Fruit fly (Drosophila melanogaster) whole organism, adult: Measurements from ENCODE around the gene nullo.

Source experiments
- CG11617 ChIP-seq: fragments of 200-800 bp; sonication (Bioruptor generic); optimal IDR thresholded peaks from 2 replicates; lab custom pipeline; 2017; ENCODE audit warnings: mild to moderate bottlenecking, missing biosample characterization, missing genetic modification reagents, missing genetic modification characterization
- CG12768 ChIP-seq: fragments of 200-800 bp; sonication (Bioruptor generic); optimal IDR thresholded peaks from 2 replicates; lab custom pipeline; 2017; ENCODE audit warnings: missing biosample characterization, missing genetic modification characterization, mild to moderate bottlenecking, moderate library complexity, missing genetic modification reagents
- CG14711 ChIP-seq: fragments of 200-800 bp; sonication (Bioruptor generic); optimal IDR thresholded peaks from 2 replicates; lab custom pipeline; 2018; ENCODE audit warnings: missing biosample characterization, mild to moderate bottlenecking, missing genetic modification characterization, moderate library complexity
- CG1620 ChIP-seq: fragments of 200-800 bp; sonication (Bioruptor generic); optimal IDR thresholded peaks from 2 replicates; lab custom pipeline; 2016; ENCODE audit warnings: missing biosample characterization, missing genetic modification characterization
- CG33017 ChIP-seq: fragments of 200-800 bp; sonication (Bioruptor generic); optimal IDR thresholded peaks from 2 replicates; lab custom pipeline; 2018; ENCODE audit warnings: missing biosample characterization, mild to moderate bottlenecking, missing genetic modification characterization, moderate library complexity
- CG5204 ChIP-seq: fragments of 200-800 bp; sonication (Bioruptor generic); optimal IDR thresholded peaks from 2 replicates; lab custom pipeline; 2016; ENCODE audit warnings: missing biosample characterization, missing genetic modification characterization
- CG7045 ChIP-seq: fragments of 200-800 bp; sonication (Bioruptor generic); optimal IDR thresholded peaks from 2 replicates; lab custom pipeline; 2017; ENCODE audit warnings: missing biosample characterization, mild to moderate bottlenecking, missing genetic modification characterization
- CG7101 ChIP-seq: fragments of 200-800 bp; sonication (Bioruptor generic); optimal IDR thresholded peaks from 2 replicates; lab custom pipeline; 2018; ENCODE audit warnings: missing biosample characterization, mild to moderate bottlenecking, missing genetic modification characterization, moderate library complexity
- Clk ChIP-seq: fragments of 200-800 bp; sonication (Bioruptor generic); optimal IDR thresholded peaks from 2 replicates; lab custom pipeline; 2017; ENCODE audit warnings: missing biosample characterization, missing genetic modification characterization
- Crg-1 ChIP-seq: fragments of 200-800 bp; sonication (Bioruptor generic); optimal IDR thresholded peaks from 2 replicates; lab custom pipeline; 2016; ENCODE audit warnings: missing biosample characterization, missing genetic modification characterization
- Hr96 ChIP-seq: fragments of 200-800 bp; sonication (Bioruptor generic); optimal IDR thresholded peaks from 2 replicates; lab custom pipeline; 2016; ENCODE audit warnings: missing biosample characterization, missing genetic modification characterization
- Mnt ChIP-seq: fragments of 200-800 bp; sonication (Bioruptor generic); optimal IDR thresholded peaks from 2 replicates; lab custom pipeline; 2016; ENCODE audit warnings: missing biosample characterization, mild to moderate bottlenecking, missing genetic modification characterization
- bab1 ChIP-seq: fragments of 200-800 bp; sonication (Bioruptor generic); optimal IDR thresholded peaks from 3 replicates; lab custom pipeline; 2019; ENCODE audit warnings: missing biosample characterization, mild to moderate bottlenecking, missing genetic modification characterization, moderate library complexity
- cic ChIP-seq: fragments of 200-800 bp; sonication (Bioruptor generic); optimal IDR thresholded peaks from 2 replicates; lab custom pipeline; 2017; ENCODE audit warnings: missing biosample characterization, mild to moderate bottlenecking, missing genetic modification characterization, moderate library complexity
- cnc ChIP-seq, 2 experiments: fragments of >200 bp; optimal IDR thresholded peaks; 2 replicates each; lab custom pipeline; 2017
- kay ChIP-seq: fragments of 200-800 bp; sonication (Bioruptor generic); peaks from one replicate; lab custom pipeline; 2016; ENCODE audit warnings: missing biosample characterization, missing genetic modification characterization, borderline replicate concordance
- pad ChIP-seq: fragments of 200-800 bp; sonication (Bioruptor generic); optimal IDR thresholded peaks from 3 replicates; lab custom pipeline; 2017; ENCODE audit warnings: missing biosample characterization, missing genetic modification characterization, mild to moderate bottlenecking, moderate library complexity, missing genetic modification reagents
- tj ChIP-seq: fragments of 200-800 bp; sonication (Bioruptor generic); optimal IDR thresholded peaks from 3 replicates; lab custom pipeline; 2017; ENCODE audit warnings: missing biosample characterization, mild to moderate bottlenecking, missing genetic modification characterization, moderate library complexity
- toe ChIP-seq: fragments of 200-800 bp; sonication (Bioruptor generic); optimal IDR thresholded peaks from 2 replicates; lab custom pipeline; 2016; ENCODE audit warnings: missing biosample characterization, missing genetic modification characterization

Gene nullo

DNA sequence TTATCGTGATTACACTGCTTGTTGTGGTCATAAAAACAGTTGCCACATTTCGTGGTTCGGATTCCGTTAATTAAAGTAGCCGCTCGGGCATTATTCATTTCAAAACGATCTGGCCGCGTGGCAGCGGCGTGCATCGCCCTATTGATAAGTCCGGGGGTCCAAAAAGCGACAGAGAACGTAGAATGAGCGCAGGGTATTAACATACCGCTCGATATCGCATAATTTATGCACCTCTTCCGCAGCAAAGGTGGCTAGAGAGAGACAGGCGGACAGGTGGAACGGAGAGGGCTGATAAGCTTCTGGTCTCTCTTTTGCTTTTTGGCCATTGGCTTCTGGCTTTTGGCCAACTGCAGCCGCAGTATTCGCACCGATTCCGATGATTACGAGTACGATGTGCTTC is 18.8 kb downstream of the nullo start:
- TF ChIP-seq CG5204 (GFP tag; lab: Kevin White, UChicago): no peak
- no peak for TF ChIP-seq CG1620 (GFP tag; lab: Kevin White, UChicago)
- no peak for TF ChIP-seq CG7101 (tag; lab: Kevin White, UChicago)
- TF ChIP-seq Hr96 (GFP tag; lab: Kevin White, UChicago): peak; percentile 4
- no peak for TF ChIP-seq CG14711 (tag; lab: Kevin White, UChicago)
- TF ChIP-seq Mnt (GFP tag; lab: Kevin White, UChicago): peak; percentile 6
- no peak for TF ChIP-seq bab1 (GFP tag; lab: Kevin White, UChicago)
- no peak for TF ChIP-seq Crg-1 (GFP tag; lab: Kevin White, UChicago)
- TF ChIP-seq tj (GFP tag; lab: Kevin White, UChicago): no peak

DNA sequence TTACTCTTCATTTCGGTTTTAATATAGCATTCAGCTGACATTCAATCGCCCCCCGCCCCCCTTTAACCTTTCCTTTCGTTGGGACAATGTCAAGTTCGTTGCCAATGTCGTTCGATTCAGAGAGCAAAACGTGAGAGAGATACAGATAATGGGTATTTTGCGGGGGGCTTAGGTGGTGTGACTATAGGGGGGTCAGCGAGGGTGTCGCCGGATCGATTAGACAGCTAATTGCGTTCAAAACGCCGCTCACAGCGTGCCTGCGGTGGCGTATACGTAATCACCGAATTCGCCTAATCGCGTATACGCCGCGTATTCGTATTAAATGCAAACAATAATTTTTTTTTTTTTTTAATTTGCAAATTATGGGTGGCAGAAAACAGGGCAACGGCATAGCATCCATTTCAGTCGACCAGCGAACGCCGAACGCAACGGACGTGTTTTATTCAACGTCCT is 19.8 kb downstream of the nullo start, which contains the start of gene CG4607:
Gene CG4607 (plus strand): TSS at position 403 of the 453 bp plus-strand sequence.
- peak; percentile 40 for TF ChIP-seq Mnt (GFP tag; lab: Kevin White, UChicago)
- TF ChIP-seq CG5204 (GFP tag; lab: Kevin White, UChicago): peak; percentile 3
- peak; percentile 6 for TF ChIP-seq Crg-1 (GFP tag; lab: Kevin White, UChicago)
- peak; percentile 29 for TF ChIP-seq pad (GFP tag; lab: Kevin White, UChicago)
- TF ChIP-seq kay: peak; percentile 12
- TF ChIP-seq CG1620 (GFP tag; lab: Kevin White, UChicago): peak; percentile 0
- peak; percentile 4 for TF ChIP-seq tj (GFP tag; lab: Kevin White, UChicago)
- TF ChIP-seq bab1 (GFP tag; lab: Kevin White, UChicago): no peak
- peak; percentile 56 for TF ChIP-seq CG12768 (GFP tag; lab: Kevin White, UChicago)
- no peak for TF ChIP-seq CG14711 (tag; lab: Kevin White, UChicago)
- TF ChIP-seq Clk (GFP tag; lab: Kevin White, UChicago): peak; percentile 1
- no peak for TF ChIP-seq CG11617 (GFP tag; lab: Kevin White, UChicago)
- peak; percentile 12 for TF ChIP-seq CG7045
- peak; percentile 83 for TF ChIP-seq cic
- peak; percentile 21 for TF ChIP-seq Hr96 (GFP tag; lab: Kevin White, UChicago)
- peak; percentile 15 for TF ChIP-seq CG7101 (tag; lab: Kevin White, UChicago)

DNA sequence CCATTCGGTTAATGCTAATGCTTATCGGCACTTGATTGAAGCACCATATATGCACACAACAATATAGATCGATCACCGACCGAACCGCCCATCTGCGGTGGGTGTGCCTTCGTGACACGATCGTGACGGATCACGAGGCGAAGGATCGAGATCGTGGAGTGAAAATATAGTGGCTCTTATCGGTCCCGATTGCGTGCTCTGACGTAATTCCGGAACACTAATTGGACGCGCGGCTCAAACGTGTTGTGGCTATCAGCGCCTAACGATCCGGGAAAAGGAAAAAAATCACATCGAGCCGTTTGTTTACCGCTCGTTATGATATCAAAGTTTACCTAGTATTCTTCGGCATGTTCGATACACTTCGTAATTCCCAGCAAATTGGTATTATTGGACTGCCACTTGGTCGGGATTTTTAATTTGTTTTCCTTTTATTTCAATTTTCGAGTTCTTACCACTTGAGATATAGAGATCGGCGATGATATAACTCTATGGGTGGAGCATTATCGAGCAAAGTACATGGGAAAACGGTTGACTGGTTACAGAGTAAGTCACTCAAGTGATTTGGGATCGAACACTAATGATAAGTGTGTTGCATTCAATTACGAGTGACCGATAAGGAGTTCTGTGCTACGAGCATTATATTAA is 24.1 kb downstream of the nullo start:
- TF ChIP-seq cic: peak; percentile 52
- TF ChIP-seq kay: no peak
- no peak for TF ChIP-seq cnc (optimal IDR thresholded peaks at IDR 0.05; lab: Kevin White, UChicago)
- no peak for TF ChIP-seq CG14711 (tag; lab: Kevin White, UChicago)
- no peak for TF ChIP-seq toe (GFP tag; lab: Kevin White, UChicago)

DNA sequence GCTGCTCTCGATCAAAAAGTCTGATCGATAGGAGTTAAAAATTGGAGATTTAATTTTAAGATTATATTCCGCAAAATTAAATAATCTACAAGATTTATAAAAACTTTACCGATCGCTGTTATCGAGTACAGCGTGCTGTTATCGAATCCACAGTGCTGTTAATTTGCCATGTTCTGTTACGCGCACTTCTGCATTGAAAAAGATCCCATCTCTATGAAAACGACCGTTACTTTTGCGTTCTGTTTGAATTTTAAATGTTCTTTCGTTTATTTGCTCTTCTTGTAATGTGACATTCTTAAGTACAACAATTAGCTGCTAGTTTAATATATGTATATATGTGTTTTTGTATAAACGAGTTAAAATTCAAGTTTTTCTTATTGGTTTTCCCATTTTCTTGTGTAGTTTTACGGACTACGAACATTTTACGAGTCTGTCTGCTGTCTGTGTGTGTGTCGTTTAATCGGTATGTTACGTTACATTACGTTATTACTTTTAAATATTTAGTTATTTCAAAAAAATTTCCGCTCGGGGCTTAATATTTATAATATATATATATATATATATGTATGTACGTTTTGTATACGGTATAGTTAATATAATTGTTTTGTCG is 25.1 kb downstream of the nullo start:
- TF ChIP-seq CG14711 (tag; lab: Kevin White, UChicago): no peak
- TF ChIP-seq kay: no peak

DNA sequence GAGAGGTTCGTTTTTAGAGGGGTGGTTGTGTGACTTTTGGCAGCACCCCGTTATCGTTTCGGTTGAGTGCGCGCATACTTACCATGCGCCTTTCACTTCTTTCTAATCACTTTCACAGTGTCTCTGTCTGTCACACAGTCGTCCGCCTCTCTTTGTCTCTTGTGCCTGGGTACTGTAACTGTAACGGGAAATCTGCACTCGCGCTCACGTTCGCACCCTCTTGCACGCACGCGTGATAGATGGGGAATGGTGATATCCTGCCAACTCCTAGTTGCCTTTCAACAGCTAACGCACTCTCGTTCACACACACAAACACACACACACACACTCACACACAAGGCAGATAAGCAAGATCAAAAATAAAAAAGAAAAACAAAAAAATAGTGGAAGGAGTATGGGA is 33.1 kb downstream of the nullo start:
- TF ChIP-seq CG7101 (tag; lab: Kevin White, UChicago) (no peak), CG7045 (no peak), toe (GFP tag; lab: Kevin White, UChicago) (no peak), CG5204 (GFP tag; lab: Kevin White, UChicago) (no peak)

DNA sequence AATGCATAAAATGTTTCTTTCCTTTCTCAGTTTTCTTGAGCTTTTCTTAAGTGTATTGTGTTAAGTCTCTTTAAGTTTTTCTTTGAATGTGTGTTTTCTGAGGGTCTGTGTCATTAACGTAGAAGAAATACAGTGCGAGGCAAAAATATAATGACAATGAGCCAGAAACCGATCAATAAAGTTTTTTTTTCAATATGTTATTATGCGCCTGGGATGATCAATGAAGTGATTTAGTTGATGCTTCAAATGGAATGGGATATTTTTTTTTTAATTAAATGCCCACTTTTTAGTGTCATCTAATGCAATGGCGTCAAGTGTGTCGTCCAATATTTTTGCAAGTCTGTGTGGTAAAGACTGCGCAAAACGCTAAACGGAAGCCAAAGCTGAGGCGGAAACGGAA is 37.3 kb downstream of the nullo start:
- TF ChIP-seq cic: no peak
- peak; percentile 32 for TF ChIP-seq bab1 (GFP tag; lab: Kevin White, UChicago)
- peak; percentile 22 for TF ChIP-seq CG5204 (GFP tag; lab: Kevin White, UChicago)
- TF ChIP-seq CG14711 (tag; lab: Kevin White, UChicago): peak; percentile 57
- peak; percentile 45 for TF ChIP-seq CG33017 (tag; lab: Kevin White, UChicago)

DNA sequence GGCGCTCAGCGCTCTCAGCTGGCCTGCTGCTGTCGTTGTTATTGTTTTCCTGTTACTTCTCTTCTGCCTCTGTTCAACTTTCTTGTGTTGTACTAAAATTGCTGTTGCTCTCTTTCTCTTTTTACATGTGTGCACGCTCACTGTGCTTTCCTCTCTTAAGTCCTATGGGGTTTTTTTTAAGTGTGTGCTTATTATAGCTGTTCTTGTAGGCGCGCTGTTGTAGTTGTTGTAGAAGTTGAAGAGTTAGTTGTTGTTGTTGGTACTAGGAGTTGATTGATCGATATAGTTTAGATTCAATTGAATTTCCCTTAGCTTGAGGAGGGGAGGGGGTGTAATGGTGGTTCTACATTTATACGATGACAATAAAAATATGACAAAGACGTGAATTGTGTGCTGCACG is 42.6 kb downstream of the nullo start:
- TF ChIP-seq bab1 (GFP tag; lab: Kevin White, UChicago) (no peak), CG33017 (tag; lab: Kevin White, UChicago) (no peak), CG1620 (GFP tag; lab: Kevin White, UChicago) (no peak), CG7045 (no peak), Hr96 (GFP tag; lab: Kevin White, UChicago) (no peak), CG12768 (GFP tag; lab: Kevin White, UChicago) (no peak), CG5204 (GFP tag; lab: Kevin White, UChicago) (no peak), tj (GFP tag; lab: Kevin White, UChicago) (no peak), CG11617 (GFP tag; lab: Kevin White, UChicago) (no peak)
